Worm (Caenorhabditis elegans) whole organism, young adult: ENCODE data around the gene chil-6.

Source experiments
- F33H1.4 ChIP-seq: fragments of 200-800 bp; sonication (Bioruptor generic); IDR thresholded peaks from 2 replicates; pipeline ENCODE4 v1.3.6; 2022; ENCODE audit warnings: missing genetic modification reagents, missing genetic modification characterization, missing compliant biosample characterization
- F37B4.10 ChIP-seq: fragments of 200-800 bp; sonication (Bioruptor generic); IDR thresholded peaks from 2 replicates; pipeline ENCODE4 v1.3.6; 2022; ENCODE audit warnings: missing genetic modification characterization, missing compliant biosample characterization
- F39B2.1 ChIP-seq: fragments of 200-800 bp; sonication (Bioruptor generic); IDR thresholded peaks from 2 replicates; pipeline ENCODE4 v1.3.6; 2022; ENCODE audit warnings: missing genetic modification reagents, missing genetic modification characterization, missing compliant biosample characterization
- F49E8.2 ChIP-seq: sonication (generic microtip); optimal IDR thresholded peaks from 3 replicates; lab custom pipeline; 2017; ENCODE audit warnings: missing genetic modification characterization, mild to moderate bottlenecking, missing compliant biosample characterization, antibody characterized with exemption, moderate library complexity; ENCODE audit not compliant: insufficient read depth
- K12H6.12 ChIP-seq: fragments of 200-800 bp; sonication (Bioruptor generic); optimal IDR thresholded peaks from 2 replicates; lab custom pipeline; 2018; ENCODE audit warnings: mild to moderate bottlenecking, missing genetic modification characterization, missing compliant biosample characterization
- T07F8.4 ChIP-seq: sonication (generic microtip); optimal IDR thresholded peaks from 2 replicates; lab custom pipeline; 2016; ENCODE audit warnings: mild to moderate bottlenecking, missing genetic modification characterization, moderate library complexity, missing compliant biosample characterization
- Y56A3A.18 ChIP-seq: fragments of 200-800 bp; sonication (Bioruptor generic); IDR thresholded peaks from 2 replicates; pipeline ENCODE4 v1.3.6; 2022; ENCODE audit warnings: missing genetic modification reagents, missing genetic modification characterization, missing compliant biosample characterization
- ZK185.1 ChIP-seq: sonication (generic microtip); optimal IDR thresholded peaks from 2 replicates; lab custom pipeline; 2016; ENCODE audit warnings: mild to moderate bottlenecking, missing genetic modification characterization, missing compliant biosample characterization; ENCODE audit not compliant: poor library complexity, severe bottlenecking
- ama-1 ChIP-seq, 3 experiments: fragments of 150-350 bp in 1 of 3; sonication (generic microtip) in 2 of 3; optimal IDR thresholded peaks; 2 replicates each; lab custom pipeline; 2014 to 2018; ENCODE audit warnings: missing biosample characterization in 2 of 3, missing genetic modification characterization in 2 of 3, missing genetic modification reagents in 2 of 3
- aptf-2 ChIP-seq: fragments of 200-800 bp; sonication (Bioruptor generic); conservative IDR thresholded peaks from 2 replicates; pipeline ENCODE4 v1.3.6; 2022; ENCODE audit warnings: missing genetic modification reagents, missing genetic modification characterization, missing compliant biosample characterization
- attf-5 ChIP-seq: fragments of 200-800 bp; sonication (Bioruptor generic); optimal IDR thresholded peaks from 2 replicates; lab custom pipeline; 2018; ENCODE audit warnings: mild to moderate bottlenecking, missing genetic modification characterization, missing compliant biosample characterization
- attf-6 ChIP-seq: fragments of 200-800 bp; sonication (Bioruptor generic); IDR thresholded peaks from 2 replicates; pipeline ENCODE4 v1.3.6; 2022; ENCODE audit warnings: missing genetic modification reagents, missing genetic modification characterization, missing compliant biosample characterization
- bed-1 ChIP-seq: fragments of 200-800 bp; sonication (Bioruptor generic); IDR thresholded peaks from 2 replicates; pipeline ENCODE4 v1.3.6; 2022; ENCODE audit warnings: missing genetic modification reagents, missing genetic modification characterization, missing compliant biosample characterization
- cebp-1 ChIP-seq, 2 experiments: fragments of 200-800 bp in 1 of 2; sonication (Bioruptor generic) in 1 of 2; sonication (generic microtip) in 1 of 2; IDR thresholded peaks in 1 of 2; optimal IDR thresholded peaks in 1 of 2; 2 replicates each; pipeline versions ENCODE4 v1.3.6 to Lab custom; 2017 to 2022; ENCODE audit warnings: missing compliant biosample characterization in 2 of 2, missing genetic modification characterization in 2 of 2, mild to moderate bottlenecking in 1 of 2, missing genetic modification reagents in 1 of 2, moderate library complexity in 1 of 2
- him-1 ChIP-seq: sonication (generic microtip); optimal IDR thresholded peaks from 2 replicates; lab custom pipeline; 2016; ENCODE audit warnings: missing genotype, missing genetic modification reagents, missing genetic modification characterization, missing compliant biosample characterization
- hlh-26 ChIP-seq: fragments of 200-800 bp; sonication (Bioruptor generic); conservative IDR thresholded peaks from 2 replicates; pipeline ENCODE4 v1.3.6; 2022; ENCODE audit warnings: missing genetic modification reagents, missing genetic modification characterization, missing compliant biosample characterization
- hmg-20 ChIP-seq: fragments of 200-800 bp; sonication (Bioruptor generic); IDR thresholded peaks from 2 replicates; pipeline ENCODE4 v1.3.6; 2022; ENCODE audit warnings: missing genetic modification reagents, missing genetic modification characterization, missing compliant biosample characterization
- hsf-1 ChIP-seq: fragments of 200-800 bp; sonication (Bioruptor generic); IDR thresholded peaks from 2 replicates; pipeline ENCODE4 v1.3.6; 2022; ENCODE audit warnings: missing genetic modification reagents, missing genetic modification characterization, missing compliant biosample characterization
- lin-26 ChIP-seq: fragments of 200-800 bp; sonication (Bioruptor generic); IDR thresholded peaks from 2 replicates; pipeline ENCODE4 v1.3.6; 2022; ENCODE audit warnings: missing genetic modification reagents, missing genetic modification characterization, missing compliant biosample characterization
- lin-35 ChIP-seq, 3 experiments: fragments of 150-350 bp in 2 of 3; sonication (generic microtip) in 1 of 3; optimal IDR thresholded peaks; 2 replicates each; lab custom pipeline; 2014 to 2018; ENCODE audit warnings: missing biosample characterization in 3 of 3, missing genetic modification characterization in 3 of 3, missing genetic modification reagents in 3 of 3
- lin-40 ChIP-seq: sonication (generic microtip); optimal IDR thresholded peaks from 2 replicates; lab custom pipeline; 2016; ENCODE audit warnings: missing genetic modification characterization, mild to moderate bottlenecking, missing compliant biosample characterization, missing genotype, missing genetic modification reagents
- lsl-1 ChIP-seq: fragments of 200-800 bp; sonication (Bioruptor generic); optimal IDR thresholded peaks from 2 replicates; lab custom pipeline; 2018; ENCODE audit warnings: mild to moderate bottlenecking, missing genetic modification characterization, moderate library complexity, missing compliant biosample characterization
- madf-8 ChIP-seq: fragments of 200-800 bp; sonication (Bioruptor generic); conservative IDR thresholded peaks from 2 replicates; pipeline ENCODE4 v1.3.6; 2022; ENCODE audit warnings: missing genetic modification reagents, missing genetic modification characterization, missing compliant biosample characterization
- mcd-1 ChIP-seq: fragments of 200-800 bp; sonication (Bioruptor generic); IDR thresholded peaks from 2 replicates; pipeline ENCODE4 v1.3.6; 2022; ENCODE audit warnings: missing genetic modification reagents, missing genetic modification characterization, missing compliant biosample characterization
- nfya-1 ChIP-seq: sonication (generic microtip); optimal IDR thresholded peaks from 2 replicates; lab custom pipeline; 2017; ENCODE audit warnings: antibody characterized with exemption, missing compliant biosample characterization, missing genetic modification characterization, borderline replicate concordance; ENCODE audit not compliant: insufficient read depth
- nfya-2 ChIP-seq: fragments of 200-800 bp; sonication (Bioruptor generic); IDR thresholded peaks from 2 replicates; pipeline ENCODE4 v1.3.6; 2022; ENCODE audit warnings: missing genetic modification reagents, missing genetic modification characterization, missing compliant biosample characterization
- nhr-27 ChIP-seq: fragments of 200-800 bp; sonication (Bioruptor generic); optimal IDR thresholded peaks from 2 replicates; lab custom pipeline; 2018; ENCODE audit warnings: mild to moderate bottlenecking, missing genetic modification characterization, moderate library complexity, missing compliant biosample characterization
- nhr-80 ChIP-seq: sonication (generic microtip); optimal IDR thresholded peaks from 2 replicates; lab custom pipeline; 2016; ENCODE audit warnings: missing genetic modification characterization, missing compliant biosample characterization
- rec-8 ChIP-seq, 2 experiments: sonication (generic microtip); optimal IDR thresholded peaks; 2 replicates each; lab custom pipeline; 2016; ENCODE audit warnings: mild to moderate bottlenecking in 2 of 2, missing genetic modification characterization in 2 of 2, missing genetic modification reagents in 2 of 2, missing genotype in 2 of 2, missing biosample characterization in 1 of 2, missing compliant biosample characterization in 1 of 2, moderate library complexity in 1 of 2
- rpc-1 ChIP-seq, 2 experiments: fragments of 150-350 bp in 1 of 2; sonication (generic microtip) in 1 of 2; optimal IDR thresholded peaks; 2 replicates each; lab custom pipeline; 2014 to 2018; ENCODE audit warnings: missing biosample characterization in 1 of 2, missing genetic modification characterization in 1 of 2, missing genetic modification reagents in 1 of 2, missing genotype in 1 of 2
- snpc-4 ChIP-seq, 5 experiments: fragments of 150-350 bp in 1 of 5; sonication (generic microtip) in 4 of 5; optimal IDR thresholded peaks; 2 replicates each; lab custom pipeline; 2014 to 2018; ENCODE audit warnings: missing genetic modification characterization in 5 of 5, missing biosample characterization in 3 of 5, antibody characterized with exemption in 2 of 5, mild to moderate bottlenecking in 2 of 5, missing compliant biosample characterization in 2 of 5, missing genotype in 2 of 5, moderate library complexity in 2 of 5, missing genetic modification reagents in 1 of 5
- sptf-2 ChIP-seq: fragments of 200-800 bp; sonication (Bioruptor generic); optimal IDR thresholded peaks from 2 replicates; lab custom pipeline; 2018; ENCODE audit warnings: mild to moderate bottlenecking, missing genetic modification characterization, missing compliant biosample characterization

The chil-6 gene

ce11 chrII:9855620-9856019 lies 2.1 kb downstream of the chil-6 start, which contains the start of gene chil-4:
Gene chil-4, minus strand, starts transcription at chrII:9855720.
- TF ChIP-seq bed-1: no peak
- TF ChIP-seq F33H1.4: no peak

ce11 chrII:9850945-9851344 lies 6.7 kb downstream of the chil-6 start, which contains the start of gene ZK938.10:
Gene ZK938.10, minus strand, starts transcription at chrII:9851045.
- no peak for TF ChIP-seq attf-6 (GFP tag; lab: Robert Waterston, UW)
- TF ChIP-seq nhr-27 (tag; lab: Kevin White, UChicago): no peak
- no peak for TF ChIP-seq F39B2.1 (GFP tag; lab: Robert Waterston, UW)
- TF ChIP-seq nfya-2 (GFP tag; lab: Robert Waterston, UW): no peak
- TF ChIP-seq madf-8 (GFP tag; lab: Robert Waterston, UW): no peak
- no peak for TF ChIP-seq lin-26 (GFP tag; lab: Robert Waterston, UW)
- TF ChIP-seq Y56A3A.18 (GFP tag; lab: Robert Waterston, UW): no peak
- TF ChIP-seq rec-8 (tag; optimal IDR thresholded peaks at IDR 0.05; lab: Kevin White, UChicago): no peak
- TF ChIP-seq ama-1 (optimal IDR thresholded peaks at IDR 0.05; lab: Kevin White, UChicago): no peak
- no peak for TF ChIP-seq ama-1 (GFP tag; optimal IDR thresholded peaks at IDR 0.05; lab: Kevin White, UChicago)
- TF ChIP-seq cebp-1 (GFP tag; IDR thresholded peaks at IDR 0.05; lab: Robert Waterston, UW): no peak
- TF ChIP-seq cebp-1 (tag; optimal IDR thresholded peaks at IDR 0.05; lab: Kevin White, UChicago): no peak
- no peak for TF ChIP-seq aptf-2 (GFP tag; lab: Robert Waterston, UW)
- TF ChIP-seq T07F8.4 (tag; lab: Kevin White, UChicago): no peak
- no peak for TF ChIP-seq F37B4.10 (GFP tag; lab: Robert Waterston, UW)
- TF ChIP-seq nfya-1 (tag; lab: Kevin White, UChicago): no peak
- no peak for TF ChIP-seq hsf-1 (GFP tag; lab: Robert Waterston, UW)
- TF ChIP-seq him-1 (tag; lab: Kevin White, UChicago): no peak
- TF ChIP-seq rpc-1 (optimal IDR thresholded peaks at IDR 0.05; lab: Kevin White, UChicago): no peak
- TF ChIP-seq rpc-1 (tag; optimal IDR thresholded peaks at IDR 0.05; lab: Kevin White, UChicago): no peak
- no peak for TF ChIP-seq hlh-26
- no peak for TF ChIP-seq F49E8.2 (tag; lab: Kevin White, UChicago)
- no peak for TF ChIP-seq sptf-2 (GFP tag; lab: Kevin White, UChicago)
- TF ChIP-seq, all 124 proteins: peak for 0

- TF ChIP-seq lsl-1 (GFP tag; lab: Kevin White, UChicago) (no peak), nhr-80 (tag; lab: Kevin White, UChicago) (no peak), ZK185.1 (tag; lab: Kevin White, UChicago) (no peak), F39B2.1 (GFP tag; lab: Robert Waterston, UW) (no peak), hmg-20 (GFP tag; lab: Robert Waterston, UW) (no peak), K12H6.12 (no peak), mcd-1 (GFP tag; lab: Robert Waterston, UW) (no peak), snpc-4 (GFP tag; optimal IDR thresholded peaks at IDR 0.05; lab: Kevin White, UChicago) (no peak), snpc-4 (tag; optimal IDR thresholded peaks at IDR 0.05; lab: Kevin White, UChicago) (no peak), lin-40 (tag; lab: Kevin White, UChicago) (no peak), attf-5 (GFP tag; lab: Kevin White, UChicago) (no peak), lin-35 (GFP tag; optimal IDR thresholded peaks at IDR 0.05; lab: Kevin White, UChicago) (no peak)
- TF ChIP-seq, all 124 proteins: peak for 0
These were observed 8.2 kb downstream of the chil-6 start, which contains the start of gene old-2 for ce11 chrII:9849497-9849896. Gene old-2, minus strand, starts transcription at chrII:9849597.
